Worm (Caenorhabditis elegans) whole organism, L4 larva: ENCODE data around the gene ssu-2.

ENCODE experiments used
- ces-1 ChIP-seq: fragments of 150-350 bp; sonication (generic microtip); optimal IDR thresholded peaks from 4 replicates; lab custom pipeline; 2014; ENCODE audit warnings: missing biosample characterization, missing genetic modification reagents, missing genetic modification characterization
- hmg-1.1 ChIP-seq: fragments of 200-800 bp; sonication (Bioruptor generic); IDR thresholded peaks from 2 replicates; pipeline ENCODE4 v1.3.6; 2022; ENCODE audit warnings: missing genetic modification reagents, missing genetic modification characterization, missing compliant biosample characterization
- lin-29 ChIP-seq: fragments of 200-800 bp; sonication (Bioruptor generic); IDR thresholded peaks from 2 replicates; pipeline ENCODE4 v1.3.6; 2022; ENCODE audit warnings: missing genetic modification reagents, missing genetic modification characterization, missing compliant biosample characterization
- nhr-102 ChIP-seq: sonication (generic microtip); optimal IDR thresholded peaks from 2 replicates; lab custom pipeline; 2016; ENCODE audit warnings: mild to moderate bottlenecking, missing genetic modification characterization, moderate library complexity, missing compliant biosample characterization
- nhr-25 ChIP-seq: sonication (generic microtip); optimal IDR thresholded peaks from 2 replicates; lab custom pipeline; 2017; ENCODE audit warnings: missing genetic modification characterization, mild to moderate bottlenecking, missing compliant biosample characterization, antibody characterized with exemption, moderate library complexity, borderline replicate concordance; ENCODE audit not compliant: insufficient read depth
- skn-1 ChIP-seq: fragments of 150-350 bp; optimal IDR thresholded peaks from 2 replicates; lab custom pipeline; 2014; ENCODE audit warnings: missing biosample characterization, missing genetic modification characterization
- snpc-4 ChIP-seq: fragments of 150-350 bp; optimal IDR thresholded peaks from 2 replicates; lab custom pipeline; 2014; ENCODE audit warnings: missing biosample characterization, missing genetic modification characterization
- unc-130 ChIP-seq: sonication (generic microtip); optimal IDR thresholded peaks from 2 replicates; lab custom pipeline; 2016; ENCODE audit warnings: missing genetic modification reagents, missing genetic modification characterization, missing compliant biosample characterization
- zag-1 ChIP-seq: fragments of 150-350 bp; optimal IDR thresholded peaks from 2 replicates; lab custom pipeline; 2014; ENCODE audit warnings: missing biosample characterization, missing genetic modification characterization

- TF ChIP-seq ces-1 (GFP tag; lab: Kevin White, UChicago) (no peak), lin-29 (GFP tag; lab: Robert Waterston, UW) (no peak), skn-1 (no peak), zag-1 (tag; lab: Kevin White, UChicago) (no peak), nhr-102 (tag; lab: Kevin White, UChicago) (no peak), nhr-25 (tag; lab: Kevin White, UChicago) (peak; percentile 11), snpc-4 (tag; lab: Kevin White, UChicago) (no peak), hmg-1.1 (GFP tag; lab: Robert Waterston, UW) (no peak), unc-130 (GFP tag; lab: Kevin White, UChicago) (no peak)
Observed at ce11 chrIV:14389070-14389469, 28.0 kb downstream of the ssu-2 start.
